Fruit fly (Drosophila melanogaster): Measurements from ENCODE around the gene waw.

The waw gene

DNA sequence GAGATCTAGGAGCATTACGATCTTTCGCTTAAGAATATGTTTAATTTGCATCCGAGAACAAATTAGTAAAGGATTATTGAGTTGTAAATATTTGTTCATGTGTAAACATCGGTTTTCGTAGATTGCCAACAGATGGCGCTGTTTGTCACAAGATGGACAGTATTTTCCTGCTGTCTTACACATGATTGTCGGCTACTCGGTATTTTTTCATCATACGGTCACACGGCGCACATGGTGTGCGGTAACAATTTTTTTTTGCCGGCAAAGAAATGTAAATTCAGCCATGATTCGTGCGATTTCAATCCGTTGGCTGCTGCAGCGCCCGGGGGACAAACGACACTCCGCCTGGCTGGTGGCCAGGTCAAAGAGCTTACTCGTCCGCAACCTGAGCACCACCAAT is at the start of gene waw, which contains the start of gene bbx:
Gene waw (plus strand): TSS at position 151 of the 400 bp plus-strand sequence.
Gene bbx (plus strand): TSS at position 151 of the 400 bp plus-strand sequence.
- no peak for TF ChIP-seq CG17801 (GFP tag; optimal IDR thresholded peaks at IDR 0.05; ENCODE audit: partially characterized antibody)

- peak; percentile 6 for TF ChIP-seq CG17801 (GFP tag; optimal IDR thresholded peaks at IDR 0.05; ENCODE audit: partially characterized antibody)
Observed at dm6 chrX:21315852-21316251, 47.0 kb upstream of the waw start, which contains the start of gene Rpt6. TSS of gene Rpt6 (plus strand) at chrX:21316052.

DNA sequence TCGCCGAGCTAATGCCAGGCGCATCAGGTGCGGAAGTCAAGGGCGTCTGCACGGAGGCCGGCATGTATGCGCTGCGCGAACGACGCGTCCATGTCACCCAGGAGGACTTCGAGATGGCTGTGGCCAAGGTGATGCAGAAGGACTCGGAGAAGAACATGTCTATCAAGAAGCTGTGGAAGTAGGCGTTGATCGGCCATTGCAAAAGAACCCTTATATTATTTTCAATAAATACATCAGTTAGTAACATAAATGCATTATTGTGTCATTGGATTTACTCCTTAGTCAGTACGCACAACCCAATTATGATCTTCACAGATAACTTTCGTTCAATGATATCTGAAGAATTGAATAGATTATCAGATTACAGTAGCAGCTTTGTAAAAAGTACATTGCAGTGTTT is 45.4 kb upstream of the waw start, which contains the start of gene CG1801:
Gene CG1801 (minus strand): TSS at position 101 of the 400 bp plus-strand sequence.
- TF ChIP-seq CG17801 (GFP tag; optimal IDR thresholded peaks at IDR 0.05; ENCODE audit: partially characterized antibody): no peak

DNA sequence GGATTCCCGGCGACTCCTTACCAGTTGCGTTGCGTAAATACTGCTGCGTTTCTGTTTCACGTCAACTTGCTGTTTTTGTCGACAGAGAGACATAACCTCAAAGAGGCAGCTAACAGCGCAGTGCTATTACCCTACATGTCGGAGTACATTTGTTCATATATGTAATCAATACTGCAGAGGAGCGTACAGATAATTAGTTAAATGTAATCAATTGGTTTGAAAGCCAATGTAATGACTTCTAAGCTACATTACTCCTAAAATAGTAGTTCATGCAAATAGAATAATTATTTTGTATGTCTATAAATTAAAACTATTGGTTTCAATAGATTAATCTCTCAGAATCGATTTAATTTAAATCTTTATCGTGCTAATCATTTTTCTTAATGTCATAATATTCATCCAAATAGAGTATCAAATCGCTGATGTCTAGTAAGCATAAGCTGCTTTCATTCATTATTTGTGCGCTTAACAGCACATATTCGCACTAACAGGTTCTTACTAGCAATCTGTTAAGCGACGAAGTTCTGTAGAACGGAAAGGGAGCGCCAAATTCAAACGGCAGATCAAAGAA is 43.5 kb upstream of the waw start, which contains the start of the genes SLIRP1 and anox:
Gene SLIRP1 (minus strand): TSS at position 95 of the 571 bp plus-strand sequence.
Gene anox (minus strand): TSS at position 95 of the 571 bp plus-strand sequence.
- peak; percentile 82 for TF ChIP-seq CG17801 (GFP tag; optimal IDR thresholded peaks at IDR 0.05; ENCODE audit: partially characterized antibody)

dm6 chrX:21322289-21322981 is 40.4 kb upstream of the waw start:
- TF ChIP-seq CG17801 (GFP tag; optimal IDR thresholded peaks at IDR 0.05; ENCODE audit: partially characterized antibody): peak; percentile 59

dm6 chrX:21323171-21323695 is 39.6 kb upstream of the waw start:
- no peak for TF ChIP-seq CG17801 (GFP tag; optimal IDR thresholded peaks at IDR 0.05; ENCODE audit: partially characterized antibody)

dm6 chrX:21323933-21324688 is 38.7 kb upstream of the waw start, which contains the start of the genes Dd and CG1486:
TSS of gene Dd (minus strand) at chrX:21324009.
TSS of gene CG1486 (plus strand) at chrX:21324046.
- peak; percentile 50 for TF ChIP-seq CG17801 (GFP tag; optimal IDR thresholded peaks at IDR 0.05; ENCODE audit: partially characterized antibody)

- TF ChIP-seq CG17801 (GFP tag; optimal IDR thresholded peaks at IDR 0.05; ENCODE audit: partially characterized antibody): no peak
Observed at dm6 chrX:21333135-21333534, 29.7 kb upstream of the waw start.

dm6 chrX:21334522-21335104 is 28.2 kb upstream of the waw start:
- no peak for TF ChIP-seq CG17801 (GFP tag; optimal IDR thresholded peaks at IDR 0.05; ENCODE audit: partially characterized antibody)

DNA sequence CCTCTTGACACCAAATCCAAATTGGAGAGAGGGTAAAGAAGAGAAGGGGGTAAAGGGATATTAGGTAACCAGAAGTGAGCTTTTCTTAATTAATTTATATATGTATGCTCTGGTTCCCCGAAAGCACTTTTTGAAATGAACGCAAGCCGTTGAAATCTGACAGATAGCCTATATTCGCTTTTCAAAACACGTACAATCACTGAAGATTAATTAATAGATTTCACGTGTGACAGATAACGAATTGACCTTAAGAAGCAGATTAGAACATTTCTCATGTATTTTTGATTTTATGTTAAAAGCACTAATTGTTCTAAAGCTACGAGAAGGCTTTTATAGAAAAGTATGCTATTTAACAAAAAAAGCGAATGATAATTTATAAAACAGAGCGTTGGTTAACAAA is 25.8 kb upstream of the waw start:
- TF ChIP-seq CG17801 (GFP tag; optimal IDR thresholded peaks at IDR 0.05; ENCODE audit: partially characterized antibody): no peak

DNA sequence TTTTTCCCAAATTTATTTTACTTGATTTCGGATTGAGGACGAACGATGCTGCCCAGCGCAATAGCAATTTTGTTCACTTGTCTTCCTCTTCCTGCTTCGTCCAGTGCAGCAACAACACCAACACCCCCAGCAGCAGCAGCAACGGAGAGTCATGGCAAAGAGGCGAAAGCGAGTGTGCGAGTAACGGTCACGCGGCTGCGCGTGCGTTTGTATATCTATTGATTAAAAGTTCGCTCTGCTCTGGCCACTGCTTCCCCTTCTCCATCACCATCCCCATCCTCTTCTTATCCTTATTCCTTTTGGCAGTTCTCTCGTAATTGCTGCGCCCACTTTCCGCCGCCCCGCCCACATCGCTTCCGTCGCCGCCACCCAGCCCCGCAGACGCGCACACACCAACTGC is 24.7 kb upstream of the waw start:
- no peak for TF ChIP-seq CG17801 (GFP tag; optimal IDR thresholded peaks at IDR 0.05; ENCODE audit: partially characterized antibody)

DNA sequence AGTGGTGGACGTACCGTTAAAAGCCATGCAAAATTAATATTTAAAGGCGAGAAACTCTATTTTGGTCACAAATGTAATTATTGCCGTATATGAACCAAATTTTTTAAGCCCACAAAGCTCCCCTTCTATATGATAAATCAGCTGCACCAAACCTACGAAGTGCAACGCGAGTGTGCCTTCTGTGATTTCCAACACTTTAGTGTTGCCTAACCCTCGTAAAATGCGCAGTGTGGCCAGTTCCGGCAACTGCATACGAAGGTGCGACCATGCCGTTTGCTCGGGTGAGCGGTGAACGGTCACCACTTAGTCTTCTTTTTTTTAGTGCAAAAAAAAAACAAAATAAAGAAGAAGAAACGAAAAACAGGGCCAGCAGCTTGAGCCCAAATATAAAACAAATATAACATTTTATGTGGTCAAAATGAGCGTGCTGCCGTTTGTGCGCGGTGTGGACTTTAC is 23.3 kb upstream of the waw start, which contains the start of the genes tty and fliI:
Gene tty (minus strand): TSS at position 201 of the 456 bp plus-strand sequence.
Gene fliI (plus strand): TSS at position 266 of the 456 bp plus-strand sequence.
- TF ChIP-seq CG17801 (GFP tag; optimal IDR thresholded peaks at IDR 0.05; ENCODE audit: partially characterized antibody): peak; percentile 95

dm6 chrX:21345036-21345500 is 17.8 kb upstream of the waw start, which contains the start of gene dod:
TSS of gene dod (plus strand) at chrX:21345358.
- peak; percentile 56 for TF ChIP-seq CG17801 (GFP tag; optimal IDR thresholded peaks at IDR 0.05; ENCODE audit: partially characterized antibody)

- TF ChIP-seq CG17801 (GFP tag; optimal IDR thresholded peaks at IDR 0.05; ENCODE audit: partially characterized antibody): peak; percentile 56
Observed at dm6 chrX:21349800-21350309, 13.0 kb upstream of the waw start, which contains the start of the genes peng and sol. TSS of gene peng (minus strand) at chrX:21349843. TSS of gene sol (plus strand) at chrX:21350280.

Data from ovary, adult (tissue).